Fruit fly (Drosophila melanogaster): Measurements from ENCODE around the gene Fum2.
A peak's percentile ranks its signal among the peaks of the same experiment; 100 is the strongest.

Gene Fum2

dm6 chrX:6677826-6678489 is 3.6 kb upstream of the Fum2 start, which contains the start of gene Fum1 (continued):
- TF ChIP-seq PHDP (tag; optimal IDR thresholded peaks at IDR 0.05) (peak; percentile 19), Oli (tag; optimal IDR thresholded peaks at IDR 0.05) (no peak), gsb-n (tag; optimal IDR thresholded peaks at IDR 0.05) (no peak), bowl (GFP tag; IDR thresholded peaks at IDR 0.05) (no peak), trem (tag; optimal IDR thresholded peaks at IDR 0.05) (peak; percentile 69), CG16779 (GFP tag; IDR thresholded peaks at IDR 0.05) (no peak), vfl (GFP tag; optimal IDR thresholded peaks at IDR 0.05) (no peak), Lim3 (GFP tag; IDR thresholded peaks at IDR 0.05) (no peak), ranshi (GFP tag; IDR thresholded peaks at IDR 0.05) (no peak), CG17802 (tag; optimal IDR thresholded peaks at IDR 0.05) (no peak), ara (GFP tag; IDR thresholded peaks at IDR 0.05) (no peak), jigr1 (GFP tag; IDR thresholded peaks at IDR 0.05) (no peak), CG15696 (tag; optimal IDR thresholded peaks at IDR 0.05) (no peak), CG12769 (tag; optimal IDR thresholded peaks at IDR 0.05) (no peak), kay (GFP tag; optimal IDR thresholded peaks at IDR 0.05) (no peak), eve (GFP tag; optimal IDR thresholded peaks at IDR 0.05) (no peak), C15 (GFP tag; IDR thresholded peaks at IDR 0.05) (no peak), ase (GFP tag; IDR thresholded peaks at IDR 0.05) (no peak), Ravus (GFP tag; IDR thresholded peaks at IDR 0.05) (no peak), CG12744 (GFP tag; optimal IDR thresholded peaks at IDR 0.05) (no peak), zfh2 (GFP tag; optimal IDR thresholded peaks at IDR 0.05) (peak; percentile 45), repo (GFP tag; optimal IDR thresholded peaks at IDR 0.05) (no peak), dm (GFP tag; optimal IDR thresholded peaks at IDR 0.05) (peak; percentile 61), Doc2 (GFP tag; IDR thresholded peaks at IDR 0.05) (no peak), pb (GFP tag; optimal IDR thresholded peaks at IDR 0.05) (no peak), CG8478 (optimal IDR thresholded peaks at IDR 0.05) (no peak), Chrac-16 (GFP tag; optimal IDR thresholded peaks at IDR 0.05) (peak; percentile 13), az2 (GFP tag; optimal IDR thresholded peaks at IDR 0.05) (no peak), Dref (GFP tag; IDR thresholded peaks at IDR 0.05) (peak; percentile 74), dan (GFP tag; IDR thresholded peaks at IDR 0.05) (no peak), emc (GFP tag; optimal IDR thresholded peaks at IDR 0.05) (no peak), H2.0 (GFP tag; IDR thresholded peaks at IDR 0.05) (no peak), CG11085 (GFP tag; IDR thresholded peaks at IDR 0.05) (no peak), CG2129 (GFP tag; IDR thresholded peaks at IDR 0.05; ENCODE audit: partially characterized antibody) (peak; percentile 73), Rfx (GFP tag; IDR thresholded peaks at IDR 0.05) (no peak; the same call in 1 of the 2 replicates), CG7786 (GFP tag; optimal IDR thresholded peaks at IDR 0.05) (peak; percentile 25), D19A (tag; optimal IDR thresholded peaks at IDR 0.05) (no peak), eyg (GFP tag; optimal IDR thresholded peaks at IDR 0.05) (no peak), Aef1 (GFP tag; IDR thresholded peaks at IDR 0.05) (peak; percentile 24; the same call in 1 of the 3 replicates), mirr (GFP tag; optimal IDR thresholded peaks at IDR 0.05) (no peak), zen (tag; optimal IDR thresholded peaks at IDR 0.05) (no peak), Nf-YB (GFP tag; optimal IDR thresholded peaks at IDR 0.05) (no peak), Dip2 (GFP tag; IDR thresholded peaks at IDR 0.05) (no peak), ro (GFP tag; IDR thresholded peaks at IDR 0.05) (no peak), CG3995 (GFP tag; optimal IDR thresholded peaks at IDR 0.05) (peak; percentile 36), lmd (GFP tag; IDR thresholded peaks at IDR 0.05) (no peak), sr (GFP tag; IDR thresholded peaks at IDR 0.05) (no peak), CG15514 (GFP tag; optimal IDR thresholded peaks at IDR 0.05) (peak; percentile 58), Oaz (GFP tag; IDR thresholded peaks at IDR 0.05) (no peak), CG17328 (GFP tag; IDR thresholded peaks at IDR 0.05) (no peak), nom (GFP tag; optimal IDR thresholded peaks at IDR 0.05) (no peak), bab2 (GFP tag; optimal IDR thresholded peaks at IDR 0.05) (no peak), Antp (GFP tag; optimal IDR thresholded peaks at IDR 0.05) (no peak)
